Fruit fly (Drosophila melanogaster) whole organism, embryonic: ENCODE results near the gene Hsp22.

Source experiments
- Atf-2 ChIP-seq: fragments of 200-800 bp; sonication (Bioruptor generic); optimal IDR thresholded peaks from 2 replicates; lab custom pipeline; 2016; ENCODE audit warnings: missing biosample characterization, missing genetic modification characterization
- CG10565 ChIP-seq: fragments of 200-800 bp; sonication (Bioruptor generic); optimal IDR thresholded peaks from 3 replicates; lab custom pipeline; 2016; ENCODE audit warnings: missing biosample characterization, mild to moderate bottlenecking, missing genetic modification characterization
- CG10654 ChIP-seq: fragments of 200-800 bp; sonication (Bioruptor generic); optimal IDR thresholded peaks from 2 replicates; lab custom pipeline; 2016; ENCODE audit warnings: missing biosample characterization, missing genetic modification characterization
- CG12104 ChIP-seq: fragments of 200-800 bp; sonication (Bioruptor generic); optimal IDR thresholded peaks from 3 replicates; lab custom pipeline; 2016; ENCODE audit warnings: missing biosample characterization, missing genetic modification characterization
- CG12155 ChIP-seq: fragments of 200-800 bp; sonication (Bioruptor generic); optimal IDR thresholded peaks from 3 replicates; lab custom pipeline; 2016; ENCODE audit warnings: missing biosample characterization, missing genetic modification characterization
- CG12744 ChIP-seq: fragments of 200-800 bp; sonication (Bioruptor generic); optimal IDR thresholded peaks from 2 replicates; lab custom pipeline; 2016; ENCODE audit warnings: missing biosample characterization, missing genetic modification characterization
- CG12769 ChIP-seq: fragments of 200-800 bp; sonication (Bioruptor generic); optimal IDR thresholded peaks from 2 replicates; lab custom pipeline; 2019; ENCODE audit warnings: missing biosample characterization, mild to moderate bottlenecking, missing genetic modification characterization, moderate library complexity
- CG13287 ChIP-seq: fragments of 200-800 bp; sonication (Bioruptor generic); IDR thresholded peaks from 2 replicates; pipeline ENCODE4 v1.3.6; 2022; ENCODE audit warnings: missing biosample characterization, missing genetic modification characterization; ENCODE audit not compliant: partially characterized antibody
- CG1602 ChIP-seq: fragments of 200-800 bp; sonication (Bioruptor generic); optimal IDR thresholded peaks from 3 replicates; lab custom pipeline; 2016; ENCODE audit warnings: missing biosample characterization, missing genetic modification characterization
- CG16813 ChIP-seq: fragments of 200-800 bp; sonication (Bioruptor generic); IDR thresholded peaks from 3 replicates; pipeline ENCODE4 v1.3.6; 2022; ENCODE audit warnings: missing biosample characterization, missing genetic modification characterization; ENCODE audit not compliant: partially characterized antibody
- CG17359 ChIP-seq: fragments of 200-800 bp; sonication (Bioruptor generic); optimal IDR thresholded peaks from 3 replicates; lab custom pipeline; 2018; ENCODE audit warnings: missing biosample characterization, mild to moderate bottlenecking, missing genetic modification characterization, moderate library complexity
- CG17361 ChIP-seq: fragments of 200-800 bp; sonication (Bioruptor generic); IDR thresholded peaks from 3 replicates; pipeline ENCODE4 v1.3.6; 2022; ENCODE audit warnings: missing biosample characterization, missing genetic modification characterization
- CG17802 ChIP-seq: fragments of 200-800 bp; sonication (Bioruptor generic); optimal IDR thresholded peaks from 2 replicates; lab custom pipeline; 2018; ENCODE audit warnings: missing biosample characterization, mild to moderate bottlenecking, missing genetic modification characterization, moderate library complexity
- CG18619 ChIP-seq: fragments of 200-800 bp; sonication (Bioruptor generic); optimal IDR thresholded peaks from 3 replicates; lab custom pipeline; 2017; ENCODE audit warnings: missing biosample characterization, mild to moderate bottlenecking, missing genetic modification characterization
- CG2678 ChIP-seq: fragments of 200-800 bp; sonication (Bioruptor generic); optimal IDR thresholded peaks from 3 replicates; lab custom pipeline; 2019; ENCODE audit warnings: missing biosample characterization, mild to moderate bottlenecking, missing genetic modification characterization, moderate library complexity
- CG2889 ChIP-seq: fragments of 200-800 bp; sonication (Bioruptor generic); IDR thresholded peaks from 3 replicates; pipeline ENCODE4 v1.3.6; 2022; ENCODE audit warnings: missing biosample characterization, missing genetic modification characterization
- CG30403 ChIP-seq: fragments of 200-800 bp; sonication (Bioruptor generic); optimal IDR thresholded peaks from 3 replicates; lab custom pipeline; 2016; ENCODE audit warnings: missing biosample characterization, missing genetic modification characterization
- CG4730 ChIP-seq: fragments of 200-800 bp; sonication (Bioruptor generic); IDR thresholded peaks from 2 replicates; pipeline ENCODE4 v1.3.6; 2022; ENCODE audit warnings: missing biosample characterization, missing genetic modification characterization
- CG5245 ChIP-seq: fragments of 200-800 bp; sonication (Bioruptor generic); optimal IDR thresholded peaks from 3 replicates; lab custom pipeline; 2016; ENCODE audit warnings: missing biosample characterization, missing genetic modification characterization
- CG7963 ChIP-seq: fragments of 200-800 bp; sonication (Bioruptor generic); IDR thresholded peaks from 3 replicates; pipeline ENCODE4 v1.3.6; 2022; ENCODE audit warnings: missing biosample characterization, missing genetic modification characterization; ENCODE audit not compliant: partially characterized antibody
- HHEX ChIP-seq: fragments of 200-800 bp; sonication (Bioruptor generic); optimal IDR thresholded peaks from 3 replicates; lab custom pipeline; 2017; ENCODE audit warnings: missing biosample characterization, mild to moderate bottlenecking, missing genetic modification characterization, missing genetic modification reagents
- HLH4C ChIP-seq: fragments of 200-800 bp; sonication (Bioruptor generic); IDR thresholded peaks from 3 replicates; pipeline ENCODE4 v1.3.6; 2022; ENCODE audit warnings: missing biosample characterization, missing genetic modification characterization; ENCODE audit not compliant: partially characterized antibody
- Max ChIP-seq: fragments of 200-800 bp; sonication (Bioruptor generic); optimal IDR thresholded peaks from 2 replicates; lab custom pipeline; 2016; ENCODE audit warnings: missing biosample characterization, mild to moderate bottlenecking, missing genetic modification characterization
- NC2α ChIP-seq: fragments of 200-800 bp; sonication (Bioruptor generic); optimal IDR thresholded peaks from 2 replicates; lab custom pipeline; 2016; ENCODE audit warnings: missing biosample characterization, missing genetic modification characterization
- NK7.1 ChIP-seq: fragments of 200-800 bp; sonication (Bioruptor generic); optimal IDR thresholded peaks from 3 replicates; lab custom pipeline; 2016; ENCODE audit warnings: missing biosample characterization, missing genetic modification characterization
- NfI ChIP-seq: fragments of 200-800 bp; sonication (Bioruptor generic); optimal IDR thresholded peaks from 3 replicates; lab custom pipeline; 2018; ENCODE audit warnings: missing biosample characterization, mild to moderate bottlenecking, missing genetic modification characterization, moderate library complexity
- Oaz ChIP-seq: fragments of 200-800 bp; sonication (Bioruptor generic); IDR thresholded peaks from 2 replicates; pipeline ENCODE4 v1.3.6; 2022; ENCODE audit warnings: missing biosample characterization, missing genetic modification characterization
- Opbp ChIP-seq: fragments of 200-800 bp; sonication (Bioruptor generic); IDR thresholded peaks from 3 replicates; pipeline ENCODE4 v1.3.6; 2022; ENCODE audit warnings: missing biosample characterization, missing genetic modification characterization; ENCODE audit not compliant: partially characterized antibody
- Pdp1 ChIP-seq, 2 experiments: fragments of 200-800 bp; sonication (Bioruptor generic); optimal IDR thresholded peaks; 3 replicates each; lab custom pipeline; 2016; ENCODE audit warnings: missing biosample characterization in 2 of 2, missing genetic modification characterization in 2 of 2, mild to moderate bottlenecking in 1 of 2, moderate library complexity in 1 of 2
- Side ChIP-seq: fragments of 200-800 bp; sonication (Bioruptor generic); optimal IDR thresholded peaks from 2 replicates; lab custom pipeline; 2016; ENCODE audit warnings: missing biosample characterization, missing genetic modification characterization
- Sry-β ChIP-seq: fragments of 200-800 bp; sonication (Bioruptor generic); optimal IDR thresholded peaks from 2 replicates; lab custom pipeline; 2018; ENCODE audit warnings: missing biosample characterization, mild to moderate bottlenecking, missing genetic modification characterization, moderate library complexity
- Taf1 ChIP-seq: fragments of 200-800 bp; sonication (Bioruptor generic); IDR thresholded peaks from 2 replicates; pipeline ENCODE4 v1.3.6; 2022; ENCODE audit warnings: missing biosample characterization, missing genetic modification characterization
- Trl ChIP-seq, 3 experiments: fragments of >200 bp in 2 of 3; fragments of 200-800 bp in 1 of 3; sonication (Bioruptor generic) in 1 of 3; optimal IDR thresholded peaks; 2 replicates in 1 of 3; 3 replicates in 2 of 3; lab custom pipeline; 2016 to 2017; ENCODE audit warnings: missing biosample characterization in 1 of 3, missing genetic modification characterization in 1 of 3
- bowl ChIP-seq: fragments of 200-800 bp; sonication (Bioruptor generic); IDR thresholded peaks from 2 replicates; pipeline ENCODE4 v1.3.6; 2022; ENCODE audit warnings: missing biosample characterization, missing genetic modification characterization
- ci ChIP-seq: fragments of 200-800 bp; sonication (Bioruptor generic); IDR thresholded peaks from 3 replicates; pipeline ENCODE4 v1.3.6; 2022; ENCODE audit warnings: missing biosample characterization, missing genetic modification characterization
- cwo ChIP-seq: fragments of 200-800 bp; sonication (Bioruptor generic); optimal IDR thresholded peaks from 3 replicates; lab custom pipeline; 2017; ENCODE audit warnings: missing biosample characterization, missing genetic modification characterization, mild to moderate bottlenecking, moderate library complexity, missing genetic modification reagents
- emc ChIP-seq: fragments of 200-800 bp; sonication (Bioruptor generic); optimal IDR thresholded peaks from 2 replicates; lab custom pipeline; 2016; ENCODE audit warnings: missing biosample characterization, missing genetic modification characterization
- fd3F ChIP-seq: fragments of 200-800 bp; sonication (Bioruptor generic); optimal IDR thresholded peaks from 2 replicates; lab custom pipeline; 2018; ENCODE audit warnings: missing biosample characterization, mild to moderate bottlenecking, missing genetic modification characterization, moderate library complexity
- gsb-n ChIP-seq: fragments of 200-800 bp; sonication (Bioruptor generic); optimal IDR thresholded peaks from 3 replicates; lab custom pipeline; 2018; ENCODE audit warnings: missing biosample characterization, mild to moderate bottlenecking, missing genetic modification characterization
- jigr1 ChIP-seq: fragments of 200-800 bp; sonication (Bioruptor generic); IDR thresholded peaks from 3 replicates; pipeline ENCODE4 v1.3.6; 2022; ENCODE audit warnings: missing biosample characterization, missing genetic modification characterization
- knrl ChIP-seq: fragments of 200-800 bp; sonication (Bioruptor generic); IDR thresholded peaks from 3 replicates; pipeline ENCODE4 v1.3.6; 2022; ENCODE audit warnings: missing biosample characterization, missing genetic modification characterization; ENCODE audit not compliant: partially characterized antibody
- mirr ChIP-seq: fragments of 200-800 bp; sonication (Bioruptor generic); optimal IDR thresholded peaks from 3 replicates; lab custom pipeline; 2018; ENCODE audit warnings: missing biosample characterization, mild to moderate bottlenecking, missing genetic modification characterization
- sens-2 ChIP-seq: fragments of 200-800 bp; sonication (Bioruptor generic); IDR thresholded peaks from 2 replicates; pipeline ENCODE4 v1.3.6; 2022; ENCODE audit warnings: missing biosample characterization, missing genetic modification characterization
- tin ChIP-seq: fragments of 200-800 bp; sonication (Bioruptor generic); optimal IDR thresholded peaks from 3 replicates; lab custom pipeline; 2016; ENCODE audit warnings: missing biosample characterization, missing genetic modification characterization
- tio ChIP-seq: fragments of 200-800 bp; sonication (Bioruptor generic); optimal IDR thresholded peaks from 2 replicates; lab custom pipeline; 2017; ENCODE audit warnings: missing biosample characterization, missing genetic modification characterization, inconsistent platforms
- tll ChIP-seq, 2 experiments: fragments of 200-800 bp in 1 of 2; fragments of >200 bp in 1 of 2; sonication (Bioruptor generic) in 1 of 2; optimal IDR thresholded peaks; 2 replicates each; lab custom pipeline; 2017 to 2019; ENCODE audit warnings: missing biosample characterization in 2 of 2, missing genetic modification characterization in 2 of 2, mild to moderate bottlenecking in 1 of 2, moderate library complexity in 1 of 2
- tx ChIP-seq: fragments of 200-800 bp; sonication (Bioruptor generic); optimal IDR thresholded peaks from 2 replicates; lab custom pipeline; 2016; ENCODE audit warnings: missing biosample characterization, missing genetic modification characterization
- usp ChIP-seq: fragments of >200 bp; optimal IDR thresholded peaks from 2 replicates; lab custom pipeline; 2017; ENCODE audit warnings: missing biosample characterization, missing genetic modification characterization
- z ChIP-seq: fragments of 200-800 bp; sonication (Bioruptor generic); IDR thresholded peaks from 3 replicates; pipeline ENCODE4 v1.3.6; 2022; ENCODE audit warnings: missing biosample characterization, missing genetic modification characterization
- zen2 ChIP-seq: fragments of 200-800 bp; sonication (Bioruptor generic); IDR thresholded peaks from 3 replicates; pipeline ENCODE4 v1.3.6; 2022; ENCODE audit warnings: missing biosample characterization, missing genetic modification characterization; ENCODE audit not compliant: partially characterized antibody

Hsp22 gene

DNA sequence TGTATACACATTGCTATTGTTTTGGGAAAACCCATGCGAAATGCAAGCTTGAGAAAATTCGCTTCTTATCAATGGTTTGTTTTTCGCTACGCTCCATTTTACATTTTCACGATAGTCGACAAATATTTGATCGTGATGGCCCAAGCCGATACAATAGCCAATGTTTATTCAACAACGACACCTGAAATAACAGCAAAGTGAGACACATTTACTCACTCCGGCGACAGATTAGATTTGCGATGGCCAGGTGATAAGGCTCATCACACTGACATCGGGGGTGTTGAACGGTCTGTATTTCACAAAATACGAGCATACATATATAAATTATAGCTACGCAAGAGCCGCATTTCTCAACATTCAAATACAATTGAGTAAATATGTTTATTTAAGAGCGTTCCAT lies 24.4 kb downstream of the Hsp22 start (continued):
- 0 out of 3 replicates have a peak, but pooled peaks have one; percentile 53 for TF ChIP-seq z (GFP tag; lab: Robert Waterston, UW)
- TF ChIP-seq CG4730 (GFP tag; lab: Robert Waterston, UW): no peak
- TF ChIP-seq NfI (GFP tag; lab: Kevin White, UChicago): peak; percentile 38
- TF ChIP-seq jigr1 (GFP tag; lab: Robert Waterston, UW): no peak
- peak; percentile 78 for TF ChIP-seq CG12769
- no peak for TF ChIP-seq Opbp (GFP tag; lab: Robert Waterston, UW)
- peak; percentile 17 to 24 for TF ChIP-seq Pdp1 (GFP tag; optimal IDR thresholded peaks at IDR 0.05; lab: Kevin White, UChicago)
- TF ChIP-seq knrl (GFP tag; lab: Robert Waterston, UW): no peak
- TF ChIP-seq NK7.1 (GFP tag; lab: Kevin White, UChicago): peak; percentile 75
- TF ChIP-seq emc: peak; percentile 10
- peak; percentile 71 for TF ChIP-seq CG10654
- no peak for TF ChIP-seq CG17361
- peak; percentile 84 for TF ChIP-seq cwo (GFP tag; lab: Kevin White, UChicago)
- no peak for TF ChIP-seq Sry-β
- TF ChIP-seq sens-2 (GFP tag; lab: Robert Waterston, UW): no peak
- TF ChIP-seq tll (GFP tag; optimal IDR thresholded peaks at IDR 0.05; lab: Kevin White, UChicago): no peak
- TF ChIP-seq tio (GFP tag; lab: Kevin White, UChicago): no peak
- no peak for TF ChIP-seq CG12155 (GFP tag; lab: Kevin White, UChicago)
- TF ChIP-seq CG12744 (GFP tag; lab: Kevin White, UChicago): peak; percentile 20
- peak; percentile 62 for TF ChIP-seq CG12104 (GFP tag; lab: Kevin White, UChicago)
- TF ChIP-seq ci (GFP tag; lab: Robert Waterston, UW): peak; percentile 50; the same call in 2 of the 3 replicates
- no peak for TF ChIP-seq CG13287 (GFP tag; lab: Robert Waterston, UW)
- TF ChIP-seq Taf1 (GFP tag; lab: Robert Waterston, UW): no peak
- TF ChIP-seq CG18619 (GFP tag; lab: Kevin White, UChicago): peak; percentile 52
- TF ChIP-seq Trl (optimal IDR thresholded peaks at IDR 0.05; lab: Kevin White, UChicago): no peak
- TF ChIP-seq Trl (GFP tag; optimal IDR thresholded peaks at IDR 0.05; lab: Kevin White, UChicago): peak; percentile 70
- TF ChIP-seq Max (GFP tag; lab: Kevin White, UChicago): peak; percentile 57
- TF ChIP-seq Side (GFP tag; lab: Kevin White, UChicago): peak; percentile 86
- TF ChIP-seq CG10565 (GFP tag; lab: Kevin White, UChicago): no peak
- TF ChIP-seq CG1602 (GFP tag; lab: Kevin White, UChicago): no peak
- TF ChIP-seq tin (GFP tag; lab: Kevin White, UChicago): peak; percentile 24
- TF ChIP-seq CG17359 (tag; lab: Kevin White, UChicago): peak; percentile 78
- TF ChIP-seq CG7963: no peak
- no peak for TF ChIP-seq zen2 (GFP tag; lab: Robert Waterston, UW)
- no peak for TF ChIP-seq NC2α (GFP tag; lab: Kevin White, UChicago)
- TF ChIP-seq HLH4C: no peak
- TF ChIP-seq CG17802 (tag; lab: Kevin White, UChicago): no peak
- no peak for TF ChIP-seq CG16813 (GFP tag; lab: Robert Waterston, UW)
- TF ChIP-seq CG2678 (tag; lab: Kevin White, UChicago): peak; percentile 87
- TF ChIP-seq bowl (GFP tag; lab: Robert Waterston, UW): no peak
- TF ChIP-seq Oaz: no peak
- TF ChIP-seq usp (GFP tag; lab: Kevin White, UChicago): no peak
- TF ChIP-seq CG30403 (GFP tag; lab: Kevin White, UChicago): no peak
- peak; percentile 50 for TF ChIP-seq fd3F
- peak; percentile 92 for TF ChIP-seq mirr (GFP tag; lab: Kevin White, UChicago)
- no peak for TF ChIP-seq tx (GFP tag; lab: Kevin White, UChicago)
- TF ChIP-seq CG5245 (GFP tag; lab: Kevin White, UChicago): no peak
- TF ChIP-seq HHEX (GFP tag; lab: Kevin White, UChicago): peak; percentile 89
- no peak for TF ChIP-seq Atf-2 (GFP tag; lab: Kevin White, UChicago)
- no peak for TF ChIP-seq CG2889 (GFP tag; lab: Robert Waterston, UW)
- peak; percentile 38 for TF ChIP-seq gsb-n
